Worm (Caenorhabditis elegans) whole organism, L3 larva: ENCODE measurements around the gene ttr-34.

Experiments
- R02D3.7 ChIP-seq: fragments of 150-350 bp; optimal IDR thresholded peaks from 2 replicates; lab custom pipeline; 2014; ENCODE audit warnings: missing biosample characterization, missing genetic modification characterization
- ZK546.5 ChIP-seq: sonication (generic microtip); optimal IDR thresholded peaks from 2 replicates; lab custom pipeline; 2017; ENCODE audit warnings: missing biosample characterization, missing genetic modification characterization
- aly-2 ChIP-seq: fragments of 150-350 bp; optimal IDR thresholded peaks from 2 replicates; lab custom pipeline; 2014; ENCODE audit warnings: missing biosample characterization, missing genetic modification characterization
- ama-1 ChIP-seq: fragments of 150-350 bp; optimal IDR thresholded peaks from 2 replicates; lab custom pipeline; 2018
- ceh-28 ChIP-seq: fragments of 150-350 bp; optimal IDR thresholded peaks from 2 replicates; lab custom pipeline; 2014; ENCODE audit warnings: missing biosample characterization, missing genetic modification reagents, missing genetic modification characterization
- ceh-82 ChIP-seq: fragments of 150-350 bp; optimal IDR thresholded peaks from 2 replicates; lab custom pipeline; 2014; ENCODE audit warnings: missing biosample characterization, missing genetic modification characterization
- ceh-9 ChIP-seq: sonication (generic microtip); optimal IDR thresholded peaks from 2 replicates; lab custom pipeline; 2018; ENCODE audit warnings: missing biosample characterization, missing genetic modification characterization
- daf-12 ChIP-seq: fragments of 150-350 bp; optimal IDR thresholded peaks from 2 replicates; lab custom pipeline; 2014; ENCODE audit warnings: missing biosample characterization, missing genetic modification reagents, missing genetic modification characterization
- egl-27 ChIP-seq: sonication (generic microtip); optimal IDR thresholded peaks from 4 replicates; lab custom pipeline; 2017; ENCODE audit warnings: missing biosample characterization, missing genetic modification reagents, missing genetic modification characterization
- egl-5 ChIP-seq: fragments of 150-350 bp; optimal IDR thresholded peaks from 2 replicates; lab custom pipeline; 2017; ENCODE audit warnings: missing biosample characterization, missing genetic modification reagents, missing genetic modification characterization, inconsistent platforms
- elt-2 ChIP-seq: sonication (generic microtip); optimal IDR thresholded peaks from 2 replicates; lab custom pipeline; 2016; ENCODE audit warnings: missing genetic modification reagents, mild to moderate bottlenecking, missing genetic modification characterization, missing compliant biosample characterization
- elt-3 ChIP-seq, 3 experiments: fragments of 150-350 bp in 1 of 3; sonication (generic microtip) in 2 of 3; optimal IDR thresholded peaks; 2 replicates in 2 of 3; 4 replicates in 1 of 3; lab custom pipeline; 2014 to 2017; ENCODE audit warnings: missing biosample characterization in 3 of 3, missing genetic modification characterization in 3 of 3
- eor-1 ChIP-seq, 2 experiments: fragments of 150-350 bp; optimal IDR thresholded peaks; 2 replicates each; lab custom pipeline; 2014 to 2018; ENCODE audit warnings: missing biosample characterization in 2 of 2, missing genetic modification characterization in 2 of 2
- fkh-10 ChIP-seq: sonication (generic microtip); optimal IDR thresholded peaks from 2 replicates; lab custom pipeline; 2017; ENCODE audit warnings: missing biosample characterization, missing genetic modification reagents, missing genetic modification characterization
- fkh-2 ChIP-seq: fragments of 150-350 bp; optimal IDR thresholded peaks from 2 replicates; lab custom pipeline; 2014; ENCODE audit warnings: missing biosample characterization, missing genetic modification reagents, missing genetic modification characterization
- fos-1 ChIP-seq: fragments of 150-350 bp; optimal IDR thresholded peaks from 2 replicates; lab custom pipeline; 2014; ENCODE audit warnings: missing biosample characterization, missing genetic modification characterization
- hmg-11 ChIP-seq: sonication (generic microtip); optimal IDR thresholded peaks from 2 replicates; lab custom pipeline; 2016; ENCODE audit warnings: missing genetic modification characterization, missing compliant biosample characterization
- lin-15B ChIP-seq: fragments of 150-350 bp; optimal IDR thresholded peaks from 2 replicates; lab custom pipeline; 2014; ENCODE audit warnings: missing biosample characterization, missing genetic modification characterization
- lsy-12 ChIP-seq: sonication (generic microtip); optimal IDR thresholded peaks from 2 replicates; lab custom pipeline; 2016; ENCODE audit warnings: mild to moderate bottlenecking, missing genetic modification characterization, missing compliant biosample characterization
- mdl-1 ChIP-seq: fragments of 150-350 bp; optimal IDR thresholded peaks from 2 replicates; lab custom pipeline; 2014; ENCODE audit warnings: missing biosample characterization, missing genetic modification characterization
- mml-1 ChIP-seq: fragments of 150-350 bp; sonication (generic microtip); optimal IDR thresholded peaks from 3 replicates; lab custom pipeline; 2014; ENCODE audit warnings: missing biosample characterization, missing genetic modification characterization
- nfya-1 ChIP-seq: sonication (generic microtip); optimal IDR thresholded peaks from 2 replicates; lab custom pipeline; 2017; ENCODE audit warnings: missing genetic modification characterization, mild to moderate bottlenecking, missing compliant biosample characterization, antibody characterized with exemption, moderate library complexity; ENCODE audit not compliant: insufficient read depth
- nhr-11 ChIP-seq: fragments of 150-350 bp; optimal IDR thresholded peaks from 2 replicates; lab custom pipeline; 2014; ENCODE audit warnings: missing biosample characterization, missing genetic modification characterization
- nhr-12 ChIP-seq: fragments of 150-350 bp; optimal IDR thresholded peaks from 2 replicates; lab custom pipeline; 2014; ENCODE audit warnings: missing biosample characterization, missing genetic modification characterization
- nhr-23 ChIP-seq: fragments of 150-350 bp; optimal IDR thresholded peaks from 2 replicates; lab custom pipeline; 2014; ENCODE audit warnings: missing biosample characterization, missing genetic modification reagents, missing genetic modification characterization
- nhr-237 ChIP-seq: fragments of 150-350 bp; optimal IDR thresholded peaks from 2 replicates; lab custom pipeline; 2014; ENCODE audit warnings: missing biosample characterization, missing genetic modification characterization
- nhr-25 ChIP-seq: sonication (generic microtip); optimal IDR thresholded peaks from 2 replicates; lab custom pipeline; 2017; ENCODE audit warnings: missing biosample characterization, missing genetic modification characterization
- nhr-28 ChIP-seq: fragments of 150-350 bp; optimal IDR thresholded peaks from 2 replicates; lab custom pipeline; 2014; ENCODE audit warnings: missing biosample characterization, missing genetic modification characterization
- nhr-43 ChIP-seq: sonication (generic microtip); optimal IDR thresholded peaks from 2 replicates; lab custom pipeline; 2016; ENCODE audit warnings: mild to moderate bottlenecking, missing genetic modification characterization, missing compliant biosample characterization; ENCODE audit not compliant: poor library complexity, severe bottlenecking
- nhr-76 ChIP-seq: fragments of 150-350 bp; sonication (generic microtip); optimal IDR thresholded peaks from 5 replicates; lab custom pipeline; 2014; ENCODE audit warnings: missing biosample characterization, missing genetic modification characterization
- pqm-1 ChIP-seq: fragments of 150-350 bp; optimal IDR thresholded peaks from 2 replicates; lab custom pipeline; 2017; ENCODE audit warnings: missing biosample characterization, missing genetic modification characterization, inconsistent platforms
- sea-2 ChIP-seq: fragments of 150-350 bp; sonication (generic microtip); optimal IDR thresholded peaks from 4 replicates; lab custom pipeline; 2014; ENCODE audit warnings: missing biosample characterization, missing genetic modification reagents, missing genetic modification characterization
- skn-1 ChIP-seq: fragments of 150-350 bp; optimal IDR thresholded peaks from 2 replicates; lab custom pipeline; 2014; ENCODE audit warnings: missing biosample characterization, missing genetic modification characterization
- snpc-4 ChIP-seq: fragments of 150-350 bp; optimal IDR thresholded peaks from 2 replicates; lab custom pipeline; 2014; ENCODE audit warnings: missing biosample characterization, missing genetic modification characterization
- unc-39 ChIP-seq: sonication (generic microtip); optimal IDR thresholded peaks from 4 replicates; lab custom pipeline; 2017; ENCODE audit warnings: missing biosample characterization, missing genetic modification characterization
- unc-62 ChIP-seq: fragments of 150-350 bp; sonication (generic microtip); optimal IDR thresholded peaks from 4 replicates; lab custom pipeline; 2014; ENCODE audit warnings: missing biosample characterization, missing genetic modification reagents, missing genetic modification characterization
- zag-1 ChIP-seq: fragments of 150-350 bp; optimal IDR thresholded peaks from 2 replicates; lab custom pipeline; 2014; ENCODE audit warnings: missing biosample characterization, missing genetic modification characterization
- ztf-11 ChIP-seq: fragments of 150-350 bp; optimal IDR thresholded peaks from 2 replicates; lab custom pipeline; 2014; ENCODE audit warnings: missing biosample characterization, missing genetic modification characterization
- ztf-4 ChIP-seq: fragments of 150-350 bp; optimal IDR thresholded peaks from 2 replicates; lab custom pipeline; 2014; ENCODE audit warnings: missing biosample characterization, missing genetic modification characterization

The ttr-34 gene

ce11 chrX:13174437-13174836 is 34.8 kb downstream of the ttr-34 start:
- no peak for TF ChIP-seq unc-62 (GFP tag; lab: Kevin White, UChicago)
- no peak for TF ChIP-seq snpc-4
- no peak for TF ChIP-seq ZK546.5 (tag; lab: Kevin White, UChicago)
- no peak for TF ChIP-seq hmg-11 (tag; lab: Kevin White, UChicago)
- no peak for TF ChIP-seq fkh-10 (GFP tag; lab: Kevin White, UChicago)
- TF ChIP-seq ceh-9 (tag; lab: Kevin White, UChicago): no peak
- no peak for TF ChIP-seq nhr-25 (tag; lab: Kevin White, UChicago)
- TF ChIP-seq nhr-23 (tag; lab: Kevin White, UChicago): no peak
- no peak for TF ChIP-seq nhr-12
- TF ChIP-seq lin-15B (tag; lab: Kevin White, UChicago): no peak
- TF ChIP-seq egl-27 (tag; lab: Kevin White, UChicago): no peak
- TF ChIP-seq aly-2 (tag; lab: Kevin White, UChicago): no peak
- TF ChIP-seq mml-1 (tag; lab: Kevin White, UChicago): no peak
- no peak for TF ChIP-seq ztf-11 (tag; lab: Kevin White, UChicago)
- no peak for TF ChIP-seq nfya-1 (tag; lab: Kevin White, UChicago)
- TF ChIP-seq eor-1 (tag; optimal IDR thresholded peaks at IDR 0.05; lab: Kevin White, UChicago): no peak
- TF ChIP-seq, all 47 proteins: peak for 0

- no peak for TF ChIP-seq eor-1 (tag; optimal IDR thresholded peaks at IDR 0.05; lab: Kevin White, UChicago)
- TF ChIP-seq zag-1 (tag; lab: Kevin White, UChicago): no peak
- TF ChIP-seq nhr-76 (tag; lab: Kevin White, UChicago): no peak
- no peak for TF ChIP-seq nfya-1 (tag; lab: Kevin White, UChicago)
- no peak for TF ChIP-seq ztf-4 (tag; lab: Kevin White, UChicago)
- TF ChIP-seq mdl-1 (tag; lab: Kevin White, UChicago): no peak
- TF ChIP-seq elt-2 (tag; lab: Kevin White, UChicago): no peak
- no peak for TF ChIP-seq daf-12 (tag; lab: Kevin White, UChicago)
- TF ChIP-seq lsy-12: no peak
- TF ChIP-seq nhr-237: no peak
- TF ChIP-seq, all 47 proteins: peak for 0
Measured at ce11 chrX:13178347-13178746, 38.8 kb downstream of the ttr-34 start, which contains the start of gene nlp-3. Gene nlp-3 (minus strand): TSS chrX:13178447.

- TF ChIP-seq ztf-11 (tag; lab: Kevin White, UChicago): no peak
- no peak for TF ChIP-seq nfya-1 (tag; lab: Kevin White, UChicago)
- no peak for TF ChIP-seq egl-5 (tag; lab: Kevin White, UChicago)
- TF ChIP-seq elt-3 (tag; optimal IDR thresholded peaks at IDR 0.05; lab: Kevin White, UChicago): no peak
- no peak for TF ChIP-seq sea-2 (GFP tag; lab: Kevin White, UChicago)
- TF ChIP-seq ZK546.5 (tag; lab: Kevin White, UChicago): no peak
- TF ChIP-seq nhr-28 (tag; lab: Kevin White, UChicago): no peak
- no peak for TF ChIP-seq snpc-4
- TF ChIP-seq pqm-1: no peak
- no peak for TF ChIP-seq fos-1 (tag; lab: Kevin White, UChicago)
- no peak for TF ChIP-seq ceh-28 (tag; lab: Kevin White, UChicago)
- TF ChIP-seq nhr-43 (tag; lab: Kevin White, UChicago): no peak
- TF ChIP-seq ztf-4 (tag; lab: Kevin White, UChicago): no peak
- no peak for TF ChIP-seq daf-12 (tag; lab: Kevin White, UChicago)
Measured at ce11 chrX:13182012-13182411, 42.4 kb downstream of the ttr-34 start.

ce11 chrX:13189861-13190260 is 50.3 kb downstream of the ttr-34 start, which contains the start of gene cwp-5:
Gene cwp-5 (minus strand): TSS chrX:13189961.
- TF ChIP-seq R02D3.7 (no peak), daf-12 (tag; lab: Kevin White, UChicago) (no peak), egl-5 (tag; lab: Kevin White, UChicago) (no peak), hmg-11 (tag; lab: Kevin White, UChicago) (no peak), nhr-11 (tag; lab: Kevin White, UChicago) (no peak), ama-1 (lab: Kevin White, UChicago) (no peak), ceh-9 (tag; lab: Kevin White, UChicago) (no peak), unc-39 (no peak), skn-1 (tag; lab: Kevin White, UChicago) (no peak), ceh-82 (tag; lab: Kevin White, UChicago) (no peak), fkh-2 (no peak), fos-1 (tag; lab: Kevin White, UChicago) (no peak)
